Worm (Caenorhabditis elegans) whole organism, young adult: ENCODE measurements around the gene F07E5.7.

Experiments used
- B0019.2 ChIP-seq: fragments of 200-800 bp; sonication (Bioruptor generic); conservative IDR thresholded peaks from 2 replicates; pipeline ENCODE4 v1.3.6; 2022; ENCODE audit warnings: missing genetic modification reagents, missing genetic modification characterization, missing compliant biosample characterization
- D2030.7 ChIP-seq: fragments of 200-800 bp; sonication (Bioruptor generic); IDR thresholded peaks from 2 replicates; pipeline ENCODE4 v1.3.6; 2022; ENCODE audit warnings: missing genetic modification reagents, missing genetic modification characterization, missing compliant biosample characterization
- F10E7.11 ChIP-seq: sonication (generic microtip); optimal IDR thresholded peaks from 2 replicates; lab custom pipeline; 2017; ENCODE audit warnings: mild to moderate bottlenecking, missing genetic modification characterization, moderate library complexity, missing compliant biosample characterization
- F23B12.7 ChIP-seq: sonication (generic microtip); optimal IDR thresholded peaks from 2 replicates; lab custom pipeline; 2017; ENCODE audit warnings: missing genetic modification characterization, mild to moderate bottlenecking, missing compliant biosample characterization, antibody characterized with exemption, moderate library complexity; ENCODE audit not compliant: insufficient read depth
- F33H1.4 ChIP-seq: fragments of 200-800 bp; sonication (Bioruptor generic); IDR thresholded peaks from 2 replicates; pipeline ENCODE4 v1.3.6; 2022; ENCODE audit warnings: missing genetic modification reagents, missing genetic modification characterization, missing compliant biosample characterization
- F52B5.7 ChIP-seq: sonication (generic microtip); optimal IDR thresholded peaks from 2 replicates; lab custom pipeline; 2016; ENCODE audit warnings: mild to moderate bottlenecking, missing genetic modification characterization, missing compliant biosample characterization
- F57C9.4 ChIP-seq: sonication (generic microtip); optimal IDR thresholded peaks from 2 replicates; lab custom pipeline; 2017; ENCODE audit warnings: mild to moderate bottlenecking, missing genetic modification characterization, missing compliant biosample characterization
- K12H6.12 ChIP-seq: fragments of 200-800 bp; sonication (Bioruptor generic); optimal IDR thresholded peaks from 2 replicates; lab custom pipeline; 2018; ENCODE audit warnings: mild to moderate bottlenecking, missing genetic modification characterization, missing compliant biosample characterization
- Y67H2A.10 ChIP-seq: fragments of 200-800 bp; sonication (Bioruptor generic); conservative IDR thresholded peaks from 2 replicates; pipeline ENCODE4 v1.3.6; 2022; ENCODE audit warnings: missing genetic modification reagents, missing genetic modification characterization, missing compliant biosample characterization
- Y95B8A.8 ChIP-seq: fragments of 200-800 bp; sonication (Bioruptor generic); IDR thresholded peaks from 2 replicates; pipeline ENCODE4 v1.3.6; 2022; ENCODE audit warnings: missing genetic modification reagents, missing genetic modification characterization, missing compliant biosample characterization
- akir-1 ChIP-seq: fragments of 200-800 bp; sonication (Bioruptor generic); optimal IDR thresholded peaks from 2 replicates; lab custom pipeline; 2018; ENCODE audit warnings: mild to moderate bottlenecking, missing genetic modification characterization, moderate library complexity, missing compliant biosample characterization
- ama-1 ChIP-seq, 3 experiments: fragments of 150-350 bp in 1 of 3; sonication (generic microtip) in 2 of 3; optimal IDR thresholded peaks; 2 replicates each; lab custom pipeline; 2014 to 2018; ENCODE audit warnings: missing biosample characterization in 2 of 3, missing genetic modification characterization in 2 of 3, missing genetic modification reagents in 2 of 3
- aptf-2 ChIP-seq: fragments of 200-800 bp; sonication (Bioruptor generic); conservative IDR thresholded peaks from 2 replicates; pipeline ENCODE4 v1.3.6; 2022; ENCODE audit warnings: missing genetic modification reagents, missing genetic modification characterization, missing compliant biosample characterization
- attf-3 ChIP-seq: fragments of 200-800 bp; sonication (Bioruptor generic); conservative IDR thresholded peaks from 2 replicates; pipeline ENCODE4 v1.3.6; 2022; ENCODE audit warnings: missing genetic modification reagents, missing genetic modification characterization, missing compliant biosample characterization
- ccch-3 ChIP-seq: fragments of 200-800 bp; sonication (Bioruptor generic); optimal IDR thresholded peaks from 2 replicates; lab custom pipeline; 2018; ENCODE audit warnings: mild to moderate bottlenecking, missing genetic modification characterization, missing compliant biosample characterization
- cebp-1 ChIP-seq, 2 experiments: fragments of 200-800 bp in 1 of 2; sonication (Bioruptor generic) in 1 of 2; sonication (generic microtip) in 1 of 2; IDR thresholded peaks in 1 of 2; optimal IDR thresholded peaks in 1 of 2; 2 replicates each; pipeline versions ENCODE4 v1.3.6 to Lab custom; 2017 to 2022; ENCODE audit warnings: missing compliant biosample characterization in 2 of 2, missing genetic modification characterization in 2 of 2, mild to moderate bottlenecking in 1 of 2, missing genetic modification reagents in 1 of 2, moderate library complexity in 1 of 2
- cebp-2 ChIP-seq: fragments of 200-800 bp; sonication (Bioruptor generic); IDR thresholded peaks from 2 replicates; pipeline ENCODE4 v1.3.6; 2022; ENCODE audit warnings: missing genetic modification characterization, missing compliant biosample characterization
- ceh-100 ChIP-seq: fragments of 200-800 bp; sonication (Bioruptor generic); IDR thresholded peaks from 2 replicates; pipeline ENCODE4 v1.3.6; 2022; ENCODE audit warnings: missing genetic modification reagents, missing genetic modification characterization, missing compliant biosample characterization
- ceh-58 ChIP-seq: fragments of 200-800 bp; sonication (Bioruptor generic); IDR thresholded peaks from 2 replicates; pipeline ENCODE4 v1.3.6; 2022; ENCODE audit warnings: missing genetic modification characterization, missing compliant biosample characterization
- ceh-91 ChIP-seq: fragments of 200-800 bp; sonication (Bioruptor generic); IDR thresholded peaks from 2 replicates; pipeline ENCODE4 v1.3.6; 2022; ENCODE audit warnings: missing genetic modification reagents, missing genetic modification characterization, missing compliant biosample characterization
- die-1 ChIP-seq: sonication (generic microtip); optimal IDR thresholded peaks from 2 replicates; lab custom pipeline; 2016; ENCODE audit warnings: missing genotype, mild to moderate bottlenecking, missing genetic modification characterization, missing compliant biosample characterization
- dpl-1 ChIP-seq: fragments of 150-350 bp; optimal IDR thresholded peaks from 2 replicates; lab custom pipeline; 2014; ENCODE audit warnings: missing biosample characterization, missing genetic modification reagents, missing genetic modification characterization
- efl-1 ChIP-seq: fragments of 150-350 bp; optimal IDR thresholded peaks from 2 replicates; lab custom pipeline; 2014; ENCODE audit warnings: missing biosample characterization, missing genetic modification reagents, missing genetic modification characterization
- egl-18 ChIP-seq: fragments of 200-800 bp; sonication (Bioruptor generic); IDR thresholded peaks from 2 replicates; pipeline ENCODE4 v1.3.6; 2022; ENCODE audit warnings: missing genetic modification reagents, missing genetic modification characterization, missing compliant biosample characterization
- egl-44 ChIP-seq: fragments of 200-800 bp; sonication (Bioruptor generic); IDR thresholded peaks from 2 replicates; pipeline ENCODE4 v1.3.6; 2022; ENCODE audit warnings: missing genetic modification reagents, missing genetic modification characterization, missing compliant biosample characterization
- egrh-3 ChIP-seq: fragments of 200-800 bp; sonication (Bioruptor generic); IDR thresholded peaks from 2 replicates; pipeline ENCODE4 v1.3.6; 2022; ENCODE audit warnings: missing genetic modification reagents, missing genetic modification characterization, missing compliant biosample characterization
- ekl-4 ChIP-seq: fragments of 200-800 bp; sonication (Bioruptor generic); IDR thresholded peaks from 2 replicates; pipeline ENCODE4 v1.3.6; 2022; ENCODE audit warnings: missing genetic modification reagents, missing genetic modification characterization, missing compliant biosample characterization
- him-1 ChIP-seq: sonication (generic microtip); optimal IDR thresholded peaks from 2 replicates; lab custom pipeline; 2016; ENCODE audit warnings: missing genotype, missing genetic modification reagents, missing genetic modification characterization, missing compliant biosample characterization
- hlh-12 ChIP-seq: sonication (generic microtip); optimal IDR thresholded peaks from 2 replicates; lab custom pipeline; 2016; ENCODE audit warnings: missing genetic modification characterization, missing compliant biosample characterization
- hmg-1.2 ChIP-seq: fragments of 200-800 bp; sonication (Bioruptor generic); IDR thresholded peaks from 2 replicates; pipeline ENCODE4 v1.3.6; 2022; ENCODE audit warnings: missing genetic modification reagents, missing genetic modification characterization, missing compliant biosample characterization
- hmg-20 ChIP-seq: fragments of 200-800 bp; sonication (Bioruptor generic); IDR thresholded peaks from 2 replicates; pipeline ENCODE4 v1.3.6; 2022; ENCODE audit warnings: missing genetic modification reagents, missing genetic modification characterization, missing compliant biosample characterization
- hrde-1 ChIP-seq: sonication (generic microtip); optimal IDR thresholded peaks from 2 replicates; lab custom pipeline; 2016; ENCODE audit warnings: missing genetic modification characterization, mild to moderate bottlenecking, missing compliant biosample characterization, moderate library complexity, missing genotype, missing genetic modification reagents, borderline replicate concordance
- lag-1 ChIP-seq: fragments of 200-800 bp; sonication (Bioruptor generic); IDR thresholded peaks from 2 replicates; pipeline ENCODE4 v1.3.6; 2022; ENCODE audit warnings: missing genetic modification reagents, missing genetic modification characterization, missing compliant biosample characterization
- let-607 ChIP-seq, 2 experiments: fragments of 200-800 bp in 1 of 2; sonication (Bioruptor generic) in 1 of 2; sonication (generic microtip) in 1 of 2; optimal IDR thresholded peaks; 2 replicates each; lab custom pipeline; 2016 to 2018; ENCODE audit warnings: mild to moderate bottlenecking in 2 of 2, missing compliant biosample characterization in 2 of 2, missing genetic modification characterization in 2 of 2, moderate library complexity in 2 of 2, missing genotype in 1 of 2
- lin-26 ChIP-seq: fragments of 200-800 bp; sonication (Bioruptor generic); IDR thresholded peaks from 2 replicates; pipeline ENCODE4 v1.3.6; 2022; ENCODE audit warnings: missing genetic modification reagents, missing genetic modification characterization, missing compliant biosample characterization
- lin-54 ChIP-seq: fragments of 200-800 bp; sonication (Bioruptor generic); optimal IDR thresholded peaks from 2 replicates; lab custom pipeline; 2018; ENCODE audit warnings: mild to moderate bottlenecking, missing genetic modification characterization, missing compliant biosample characterization
- madf-10 ChIP-seq: sonication (generic microtip); optimal IDR thresholded peaks from 2 replicates; lab custom pipeline; 2016; ENCODE audit warnings: mild to moderate bottlenecking, missing genetic modification characterization, missing compliant biosample characterization
- madf-8 ChIP-seq: fragments of 200-800 bp; sonication (Bioruptor generic); conservative IDR thresholded peaks from 2 replicates; pipeline ENCODE4 v1.3.6; 2022; ENCODE audit warnings: missing genetic modification reagents, missing genetic modification characterization, missing compliant biosample characterization
- nfya-1 ChIP-seq: sonication (generic microtip); optimal IDR thresholded peaks from 2 replicates; lab custom pipeline; 2017; ENCODE audit warnings: antibody characterized with exemption, missing compliant biosample characterization, missing genetic modification characterization, borderline replicate concordance; ENCODE audit not compliant: insufficient read depth
- nfya-2 ChIP-seq: fragments of 200-800 bp; sonication (Bioruptor generic); IDR thresholded peaks from 2 replicates; pipeline ENCODE4 v1.3.6; 2022; ENCODE audit warnings: missing genetic modification reagents, missing genetic modification characterization, missing compliant biosample characterization
- nfyb-1 ChIP-seq: fragments of 200-800 bp; sonication (Bioruptor generic); IDR thresholded peaks from 2 replicates; pipeline ENCODE4 v1.3.6; 2022; ENCODE audit warnings: missing genetic modification reagents, missing genetic modification characterization, missing compliant biosample characterization
- rec-8 ChIP-seq, 2 experiments: sonication (generic microtip); optimal IDR thresholded peaks; 2 replicates each; lab custom pipeline; 2016; ENCODE audit warnings: mild to moderate bottlenecking in 2 of 2, missing genetic modification characterization in 2 of 2, missing genetic modification reagents in 2 of 2, missing genotype in 2 of 2, missing biosample characterization in 1 of 2, missing compliant biosample characterization in 1 of 2, moderate library complexity in 1 of 2
- repo-1 ChIP-seq: sonication (generic microtip); optimal IDR thresholded peaks from 2 replicates; lab custom pipeline; 2017; ENCODE audit warnings: mild to moderate bottlenecking, missing genetic modification characterization, missing compliant biosample characterization
- tbp1 ChIP-seq: fragments of 200-800 bp; sonication (Bioruptor generic); optimal IDR thresholded peaks from 2 replicates; lab custom pipeline; 2018; ENCODE audit warnings: mild to moderate bottlenecking, missing genetic modification characterization, missing compliant biosample characterization
- tbx-9 ChIP-seq: sonication (generic microtip); optimal IDR thresholded peaks from 2 replicates; lab custom pipeline; 2016; ENCODE audit warnings: borderline replicate concordance, missing genetic modification characterization, inconsistent platforms, missing compliant biosample characterization
- ztf-25 ChIP-seq: fragments of 200-800 bp; sonication (Bioruptor generic); IDR thresholded peaks from 2 replicates; pipeline ENCODE4 v1.3.6; 2022; ENCODE audit warnings: missing genetic modification reagents, missing genetic modification characterization, missing compliant biosample characterization
- ztf-26 ChIP-seq: sonication (generic microtip); optimal IDR thresholded peaks from 2 replicates; lab custom pipeline; 2017; ENCODE audit warnings: missing genetic modification characterization, missing compliant biosample characterization
- ztf-6 ChIP-seq: fragments of 200-800 bp; sonication (Bioruptor generic); IDR thresholded peaks from 2 replicates; pipeline ENCODE4 v1.3.6; 2022; ENCODE audit warnings: missing genetic modification reagents, missing genetic modification characterization, missing compliant biosample characterization

The F07E5.7 gene

DNA sequence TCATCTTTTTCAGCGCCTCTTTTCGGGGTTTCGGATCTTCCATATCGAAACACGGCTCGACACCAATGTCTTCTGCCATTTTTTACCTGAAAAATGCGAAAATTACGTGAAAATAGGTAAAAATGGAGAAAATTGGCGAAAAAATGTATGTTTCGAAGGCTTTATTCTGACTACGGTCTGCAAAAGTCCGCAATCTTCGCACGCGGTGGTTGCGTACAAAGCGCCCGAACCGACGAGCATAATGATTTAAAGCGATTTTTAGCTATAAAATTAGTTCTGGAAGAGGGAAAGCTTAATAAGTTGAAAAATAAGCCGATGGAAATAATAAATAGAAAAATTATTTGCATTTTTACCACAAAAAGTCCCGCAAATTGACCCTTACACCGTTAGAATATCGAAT, 12.3 kb downstream of the F07E5.7 start, which contains the start of gene F07E5.5 (continued):
- TF ChIP-seq repo-1 (no peak), ceh-91 (GFP tag; lab: Robert Waterston, UW) (no peak), egl-44 (GFP tag; lab: Robert Waterston, UW) (no peak), hmg-20 (GFP tag; lab: Robert Waterston, UW) (no peak), aptf-2 (GFP tag; lab: Robert Waterston, UW) (no peak), tbx-9 (tag; lab: Kevin White, UChicago) (no peak), hmg-1.2 (GFP tag; lab: Robert Waterston, UW) (peak; percentile 45; the same call in 1 of the 2 replicates), ceh-58 (GFP tag; lab: Robert Waterston, UW) (no peak), tbp1 (GFP tag; lab: Kevin White, UChicago) (peak; percentile 12), ztf-6 (GFP tag; lab: Robert Waterston, UW) (no peak), lin-26 (no peak), egrh-3 (GFP tag; lab: Robert Waterston, UW) (no peak), F57C9.4 (tag; lab: Kevin White, UChicago) (no peak), K12H6.12 (tag; lab: Kevin White, UChicago) (no peak), ztf-26 (tag; lab: Kevin White, UChicago) (no peak), akir-1 (GFP tag; lab: Kevin White, UChicago) (no peak), nfya-2 (no peak), F33H1.4 (no peak), ekl-4 (no peak), lin-54 (peak; percentile 18), hlh-12 (no peak), rec-8 (tag; optimal IDR thresholded peaks at IDR 0.05; lab: Kevin White, UChicago) (no peak), let-607 (tag; optimal IDR thresholded peaks at IDR 0.05; lab: Kevin White, UChicago) (no peak), Y95B8A.8 (GFP tag; lab: Robert Waterston, UW) (no peak), ztf-25 (GFP tag; lab: Robert Waterston, UW) (no peak), Y67H2A.10 (no peak), nfyb-1 (GFP tag; lab: Robert Waterston, UW) (no peak), F23B12.7 (no peak), D2030.7 (GFP tag; lab: Robert Waterston, UW) (peak; percentile 37; the same call in 1 of the 2 replicates), attf-3 (peak; percentile 20; the same call in 1 of the 2 replicates), nfya-1 (tag; lab: Kevin White, UChicago) (no peak), egl-18 (GFP tag; lab: Robert Waterston, UW) (no peak), dpl-1 (GFP tag; lab: Kevin White, UChicago) (no peak), ccch-3 (GFP tag; lab: Kevin White, UChicago) (no peak), hrde-1 (tag; lab: Kevin White, UChicago) (no peak), ceh-100 (no peak), die-1 (tag; lab: Kevin White, UChicago) (no peak), him-1 (tag; lab: Kevin White, UChicago) (no peak), efl-1 (GFP tag; lab: Kevin White, UChicago) (peak; percentile 16), cebp-2 (no peak), lag-1 (no peak), ama-1 (optimal IDR thresholded peaks at IDR 0.05; lab: Kevin White, UChicago) (no peak), ama-1 (GFP tag; optimal IDR thresholded peaks at IDR 0.05; lab: Kevin White, UChicago) (no peak), F52B5.7 (tag; lab: Kevin White, UChicago) (no peak), B0019.2 (no peak), cebp-1 (GFP tag; IDR thresholded peaks at IDR 0.05; lab: Robert Waterston, UW) (no peak), cebp-1 (tag; optimal IDR thresholded peaks at IDR 0.05; lab: Kevin White, UChicago) (no peak), madf-10 (tag; lab: Kevin White, UChicago) (no peak), madf-8 (GFP tag; lab: Robert Waterston, UW) (no peak), F10E7.11 (tag; lab: Kevin White, UChicago) (no peak)
